Fruit fly (Drosophila melanogaster) whole organism, embryonic: Measurements from ENCODE around the gene CG43645.
A peak's percentile ranks its signal among the peaks of the same experiment; 100 is the strongest.

Experiments
- BEAF-32 ChIP-seq: fragments of 200-800 bp; sonication (Bioruptor generic); optimal IDR thresholded peaks from 3 replicates; lab custom pipeline; 2017; ENCODE audit warnings: missing biosample characterization, missing genetic modification characterization, mild to moderate bottlenecking, moderate library complexity, missing genetic modification reagents
- Bgb ChIP-seq: fragments of 200-800 bp; sonication (Bioruptor generic); IDR thresholded peaks from 2 replicates; pipeline ENCODE4 v1.3.6; 2022; ENCODE audit warnings: missing biosample characterization, missing genetic modification characterization; ENCODE audit not compliant: partially characterized antibody
- CG10462 ChIP-seq: fragments of 200-800 bp; sonication (Bioruptor generic); optimal IDR thresholded peaks from 2 replicates; lab custom pipeline; 2016; ENCODE audit warnings: missing biosample characterization, missing genetic modification characterization
- CG11085 ChIP-seq: fragments of 200-800 bp; sonication (Bioruptor generic); IDR thresholded peaks from 2 replicates; pipeline ENCODE4 v1.3.6; 2022; ENCODE audit warnings: missing biosample characterization, missing genetic modification characterization
- CG12659 ChIP-seq: fragments of 200-800 bp; sonication (Bioruptor generic); optimal IDR thresholded peaks from 3 replicates; lab custom pipeline; 2017; ENCODE audit warnings: mild to moderate bottlenecking, missing biosample characterization, missing genetic modification reagents, missing genetic modification characterization
- CG13624 ChIP-seq: fragments of 200-800 bp; sonication (Bioruptor generic); optimal IDR thresholded peaks from 2 replicates; lab custom pipeline; 2016; ENCODE audit warnings: missing biosample characterization, missing genetic modification characterization
- CG14860 ChIP-seq: fragments of 200-800 bp; sonication (Bioruptor generic); IDR thresholded peaks from 3 replicates; pipeline ENCODE4 v1.3.6; 2022; ENCODE audit warnings: missing biosample characterization, missing genetic modification characterization; ENCODE audit not compliant: partially characterized antibody
- CG17328 ChIP-seq: fragments of 200-800 bp; sonication (Bioruptor generic); IDR thresholded peaks from 2 replicates; pipeline ENCODE4 v1.3.6; 2022; ENCODE audit warnings: missing biosample characterization, missing genetic modification characterization
- CG17568 ChIP-seq: fragments of 200-800 bp; sonication (Bioruptor generic); optimal IDR thresholded peaks from 2 replicates; lab custom pipeline; 2018; ENCODE audit warnings: missing biosample characterization, mild to moderate bottlenecking, missing genetic modification characterization, moderate library complexity
- CG18599 ChIP-seq: fragments of 200-800 bp; sonication (Bioruptor generic); optimal IDR thresholded peaks from 3 replicates; lab custom pipeline; 2017; ENCODE audit warnings: missing biosample characterization, missing genetic modification characterization, mild to moderate bottlenecking, moderate library complexity, missing genetic modification reagents
- CG2202 ChIP-seq: fragments of 200-800 bp; sonication (Bioruptor generic); optimal IDR thresholded peaks from 2 replicates; lab custom pipeline; 2018; ENCODE audit warnings: missing biosample characterization, mild to moderate bottlenecking, missing genetic modification characterization
- CG32532 ChIP-seq: fragments of 200-800 bp; sonication (Bioruptor generic); IDR thresholded peaks from 2 replicates; pipeline ENCODE4 v1.3.6; 2022; ENCODE audit warnings: missing biosample characterization, missing genetic modification characterization
- CG5180 ChIP-seq: fragments of 200-800 bp; sonication (Bioruptor generic); optimal IDR thresholded peaks from 3 replicates; lab custom pipeline; 2017; ENCODE audit warnings: missing biosample characterization, missing genetic modification characterization, mild to moderate bottlenecking, moderate library complexity, missing genetic modification reagents
- CG6683 ChIP-seq: fragments of 200-800 bp; sonication (Bioruptor generic); optimal IDR thresholded peaks from 2 replicates; lab custom pipeline; 2017; ENCODE audit warnings: missing biosample characterization, mild to moderate bottlenecking, missing genetic modification characterization, missing genetic modification reagents
- CG6813 ChIP-seq: fragments of 200-800 bp; sonication (Bioruptor generic); optimal IDR thresholded peaks from 2 replicates; lab custom pipeline; 2017; ENCODE audit warnings: missing biosample characterization, missing genetic modification characterization, mild to moderate bottlenecking, moderate library complexity, missing genetic modification reagents
- CG7357 ChIP-seq: fragments of 200-800 bp; sonication (Bioruptor generic); IDR thresholded peaks from 3 replicates; pipeline ENCODE4 v1.3.6; 2022; ENCODE audit warnings: missing biosample characterization, missing genetic modification characterization
- D ChIP-seq, 2 experiments: fragments of 200-800 bp in 1 of 2; fragments of >200 bp in 1 of 2; sonication (Bioruptor generic) in 1 of 2; optimal IDR thresholded peaks; 2 replicates in 1 of 2; 3 replicates in 1 of 2; lab custom pipeline; 2017; ENCODE audit warnings: mild to moderate bottlenecking in 1 of 2, missing biosample characterization in 1 of 2, missing genetic modification characterization in 1 of 2, missing genetic modification reagents in 1 of 2
- Dek ChIP-seq: fragments of 200-800 bp; sonication (Bioruptor generic); optimal IDR thresholded peaks from 3 replicates; lab custom pipeline; 2019; ENCODE audit warnings: missing biosample characterization, mild to moderate bottlenecking, missing genetic modification characterization, moderate library complexity
- Dp ChIP-seq: fragments of 200-800 bp; sonication (Bioruptor generic); optimal IDR thresholded peaks from 2 replicates; lab custom pipeline; 2018; ENCODE audit warnings: missing biosample characterization, mild to moderate bottlenecking, missing genetic modification characterization, moderate library complexity
- GATAe ChIP-seq: fragments of 200-800 bp; sonication (Bioruptor generic); conservative IDR thresholded peaks from 2 replicates; pipeline ENCODE4 v1.3.6; 2022; ENCODE audit warnings: missing biosample characterization, missing genetic modification characterization
- Hr51 ChIP-seq, 2 experiments: fragments of 200-800 bp; sonication (Bioruptor generic); optimal IDR thresholded peaks; 2 replicates in 1 of 2; 3 replicates in 1 of 2; lab custom pipeline; 2016 to 2018; ENCODE audit warnings: missing biosample characterization in 2 of 2, missing genetic modification characterization in 2 of 2, mild to moderate bottlenecking in 1 of 2, moderate library complexity in 1 of 2
- Meics ChIP-seq: fragments of 200-800 bp; sonication (Bioruptor generic); optimal IDR thresholded peaks from 2 replicates; lab custom pipeline; 2017; ENCODE audit warnings: missing biosample characterization, mild to moderate bottlenecking, missing genetic modification characterization
- NC2α ChIP-seq: fragments of 200-800 bp; sonication (Bioruptor generic); optimal IDR thresholded peaks from 2 replicates; lab custom pipeline; 2016; ENCODE audit warnings: missing biosample characterization, missing genetic modification characterization
- Stat92E ChIP-seq, 3 experiments: fragments of >200 bp in 2 of 3; fragments of 200-800 bp in 1 of 3; sonication (Bioruptor generic) in 1 of 3; optimal IDR thresholded peaks; 2 replicates each; lab custom pipeline; 2017 to 2019; ENCODE audit warnings: missing biosample characterization in 3 of 3, missing genetic modification characterization in 3 of 3, mild to moderate bottlenecking in 1 of 3, moderate library complexity in 1 of 3
- Xrp1 ChIP-seq: fragments of 200-800 bp; sonication (Bioruptor generic); IDR thresholded peaks from 2 replicates; pipeline ENCODE4 v1.3.6; 2022; ENCODE audit warnings: missing biosample characterization, missing genetic modification characterization
- ac ChIP-seq: fragments of 200-800 bp; sonication (Bioruptor generic); optimal IDR thresholded peaks from 3 replicates; lab custom pipeline; 2017; ENCODE audit warnings: missing biosample characterization, mild to moderate bottlenecking, missing genetic modification characterization
- cato ChIP-seq: fragments of 200-800 bp; sonication (Bioruptor generic); optimal IDR thresholded peaks from 2 replicates; lab custom pipeline; 2016; ENCODE audit warnings: missing biosample characterization, missing genetic modification characterization, borderline replicate concordance
- chif ChIP-seq, 2 experiments: fragments of 200-800 bp; sonication (Bioruptor generic); optimal IDR thresholded peaks; 3 replicates each; lab custom pipeline; 2016; ENCODE audit warnings: missing biosample characterization in 2 of 2, missing genetic modification characterization in 2 of 2
- da ChIP-seq: fragments of 200-800 bp; sonication (Bioruptor generic); optimal IDR thresholded peaks from 2 replicates; lab custom pipeline; 2016; ENCODE audit warnings: missing biosample characterization, missing genetic modification characterization
- dpn ChIP-seq, 2 experiments: fragments of 200-800 bp; sonication (Bioruptor generic); optimal IDR thresholded peaks; 3 replicates each; lab custom pipeline; 2016; ENCODE audit warnings: missing biosample characterization in 2 of 2, missing genetic modification characterization in 2 of 2
- eve ChIP-seq, 2 experiments: fragments of >200 bp; optimal IDR thresholded peaks; 2 replicates each; lab custom pipeline; 2017; ENCODE audit warnings: missing biosample characterization in 2 of 2, missing genetic modification characterization in 2 of 2
- fd102C ChIP-seq: fragments of 200-800 bp; sonication (Bioruptor generic); optimal IDR thresholded peaks from 2 replicates; lab custom pipeline; 2018; ENCODE audit warnings: missing biosample characterization, mild to moderate bottlenecking, missing genetic modification characterization, moderate library complexity
- gro ChIP-seq: fragments of 200-800 bp; sonication (Bioruptor generic); optimal IDR thresholded peaks from 2 replicates; lab custom pipeline; 2016; ENCODE audit warnings: missing biosample characterization, missing genetic modification characterization
- hbn ChIP-seq: fragments of 200-800 bp; sonication (Bioruptor generic); IDR thresholded peaks from 2 replicates; pipeline ENCODE4 v1.3.6; 2022; ENCODE audit warnings: missing biosample characterization, missing genetic modification characterization; ENCODE audit not compliant: partially characterized antibody
- jing ChIP-seq: fragments of 200-800 bp; sonication (Bioruptor generic); optimal IDR thresholded peaks from 2 replicates; lab custom pipeline; 2018; ENCODE audit warnings: missing biosample characterization, mild to moderate bottlenecking, missing genetic modification characterization
- kni ChIP-seq: fragments of 200-800 bp; sonication (Bioruptor generic); optimal IDR thresholded peaks from 3 replicates; lab custom pipeline; 2017; ENCODE audit warnings: mild to moderate bottlenecking, missing biosample characterization, missing genetic modification reagents, missing genetic modification characterization
- lmd ChIP-seq: fragments of 200-800 bp; sonication (Bioruptor generic); IDR thresholded peaks from 2 replicates; pipeline ENCODE4 v1.3.6; 2022; ENCODE audit warnings: missing biosample characterization, missing genetic modification characterization
- onecut ChIP-seq: fragments of 200-800 bp; sonication (Bioruptor generic); IDR thresholded peaks from 2 replicates; pipeline ENCODE4 v1.3.6; 2022; ENCODE audit warnings: missing biosample characterization, missing genetic modification characterization
- pnt ChIP-seq: fragments of 200-800 bp; sonication (Bioruptor generic); optimal IDR thresholded peaks from 3 replicates; lab custom pipeline; 2016; ENCODE audit warnings: missing biosample characterization, missing genetic modification characterization
- pzg ChIP-seq: fragments of 200-800 bp; sonication (Bioruptor generic); optimal IDR thresholded peaks from 3 replicates; lab custom pipeline; 2018; ENCODE audit warnings: missing biosample characterization, mild to moderate bottlenecking, missing genetic modification characterization, moderate library complexity
- salm ChIP-seq: fragments of 200-800 bp; sonication (Bioruptor generic); optimal IDR thresholded peaks from 2 replicates; lab custom pipeline; 2018; ENCODE audit warnings: missing biosample characterization, mild to moderate bottlenecking, missing genetic modification characterization
- schlank ChIP-seq: fragments of 200-800 bp; sonication (Bioruptor generic); optimal IDR thresholded peaks from 2 replicates; lab custom pipeline; 2018; ENCODE audit warnings: missing biosample characterization, mild to moderate bottlenecking, missing genetic modification characterization
- sqz ChIP-seq: fragments of 200-800 bp; sonication (Bioruptor generic); optimal IDR thresholded peaks from 3 replicates; lab custom pipeline; 2018; ENCODE audit warnings: missing biosample characterization, mild to moderate bottlenecking, missing genetic modification characterization
- toy ChIP-seq: fragments of 200-800 bp; sonication (Bioruptor generic); IDR thresholded peaks from 2 replicates; pipeline ENCODE4 v1.3.6; 2022; ENCODE audit warnings: missing biosample characterization, missing genetic modification characterization
- wek ChIP-seq: fragments of 200-800 bp; sonication (Bioruptor generic); optimal IDR thresholded peaks from 3 replicates; lab custom pipeline; 2018; ENCODE audit warnings: missing biosample characterization, mild to moderate bottlenecking, missing genetic modification characterization, moderate library complexity
- zen2 ChIP-seq: fragments of 200-800 bp; sonication (Bioruptor generic); IDR thresholded peaks from 3 replicates; pipeline ENCODE4 v1.3.6; 2022; ENCODE audit warnings: missing biosample characterization, missing genetic modification characterization; ENCODE audit not compliant: partially characterized antibody

Gene CG43645

dm6 chr2L:17449608-17450504, 35.7 kb upstream of the CG43645 start, which contains the start of gene dl (continued):
- TF ChIP-seq fd102C (GFP tag; lab: Kevin White, UChicago) (no peak), schlank (tag; lab: Kevin White, UChicago) (peak; percentile 12), CG6683 (GFP tag; lab: Kevin White, UChicago) (no peak), CG11085 (peak; percentile 31; the same call in 1 of the 2 replicates), lmd (GFP tag; lab: Robert Waterston, UW) (no peak), CG17328 (no peak), CG12659 (GFP tag; lab: Kevin White, UChicago) (peak; percentile 6), Xrp1 (GFP tag; lab: Robert Waterston, UW) (no peak), GATAe (GFP tag; lab: Robert Waterston, UW) (peak; percentile 18; the same call in 1 of the 2 replicates), ac (GFP tag; lab: Kevin White, UChicago) (no peak), NC2α (no peak), dpn (GFP tag; optimal IDR thresholded peaks at IDR 0.05; lab: Kevin White, UChicago) (no peak), toy (GFP tag; lab: Robert Waterston, UW) (no peak), BEAF-32 (peak; percentile 4), jing (no peak), CG17568 (GFP tag; lab: Kevin White, UChicago) (peak; percentile 5), Stat92E (GFP tag; optimal IDR thresholded peaks at IDR 0.05; lab: Kevin White, UChicago) (no peak), kni (GFP tag; lab: Kevin White, UChicago) (peak; percentile 75), pzg (GFP tag; lab: Kevin White, UChicago) (peak; percentile 3), pnt (GFP tag; lab: Kevin White, UChicago) (no peak), cato (GFP tag; lab: Kevin White, UChicago) (no peak), CG10462 (GFP tag; lab: Kevin White, UChicago) (no peak), gro (GFP tag; lab: Kevin White, UChicago) (no peak), CG13624 (peak; percentile 42), CG18599 (GFP tag; lab: Kevin White, UChicago) (peak; percentile 2), CG14860 (no peak), Bgb (peak; percentile 36; the same call in 1 of the 2 replicates), CG32532 (GFP tag; lab: Robert Waterston, UW) (no peak; the same call in 1 of the 2 replicates), wek (no peak), eve (GFP tag; optimal IDR thresholded peaks at IDR 0.05; lab: Kevin White, UChicago) (peak in 1 of 2 experiments; percentile 83), onecut (GFP tag; lab: Robert Waterston, UW) (0 out of 2 replicates have a peak, but pooled peaks have one; percentile 4), zen2 (peak; percentile 17; the same call in 1 of the 3 replicates), da (GFP tag; lab: Kevin White, UChicago) (no peak), Dp (GFP tag; lab: Kevin White, UChicago) (peak; percentile 27), Hr51 (GFP tag; optimal IDR thresholded peaks at IDR 0.05; lab: Kevin White, UChicago) (no peak), CG2202 (tag; lab: Kevin White, UChicago) (no peak), salm (tag; lab: Kevin White, UChicago) (no peak), Dek (tag; lab: Kevin White, UChicago) (no peak), sqz (peak; percentile 10), D (optimal IDR thresholded peaks at IDR 0.05; lab: Kevin White, UChicago) (no peak), D (GFP tag; optimal IDR thresholded peaks at IDR 0.05; lab: Kevin White, UChicago) (no peak), CG5180 (GFP tag; lab: Kevin White, UChicago) (no peak), Meics (GFP tag; lab: Kevin White, UChicago) (peak; percentile 6), CG6813 (GFP tag; lab: Kevin White, UChicago) (no peak), CG7357 (GFP tag; lab: Robert Waterston, UW) (no peak), chif (GFP tag; optimal IDR thresholded peaks at IDR 0.05; lab: Kevin White, UChicago) (no peak), hbn (no peak)
